Worm (Caenorhabditis elegans): ENCODE measurements around the gene C33G8.13.

DNA sequence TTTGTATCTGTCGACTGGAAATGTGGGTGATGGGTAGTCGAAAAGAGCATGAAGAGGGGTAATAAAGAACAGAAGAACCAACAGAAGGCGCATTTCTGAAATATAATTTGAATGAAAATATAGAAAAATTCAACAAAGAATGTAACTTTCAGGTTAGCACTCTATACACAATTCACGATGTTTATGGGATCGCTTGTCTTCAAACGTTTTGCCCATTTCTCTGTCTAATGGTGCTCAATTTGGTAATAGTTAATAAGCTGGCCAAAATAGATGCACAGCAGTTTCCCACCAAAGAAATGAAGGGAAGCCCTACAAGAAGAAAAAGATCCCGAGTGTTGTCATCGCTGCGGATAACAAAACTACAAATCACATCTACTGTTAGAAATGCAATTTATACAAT, 31.7 kb upstream of the C33G8.13 start, which contains the start of gene F20A1.8:
- TF ChIP-seq unc-62 (GFP tag; optimal IDR thresholded peaks at IDR 0.05) (no peak), nhr-237 (tag; optimal IDR thresholded peaks at IDR 0.05) (no peak), lsy-2 (tag; optimal IDR thresholded peaks at IDR 0.05) (no peak), elt-3 (tag; optimal IDR thresholded peaks at IDR 0.05) (no peak), mab-5 (tag; optimal IDR thresholded peaks at IDR 0.05) (no peak), ces-1 (GFP tag; optimal IDR thresholded peaks at IDR 0.05) (no peak)
